Fruit fly (Drosophila melanogaster): Measurements from ENCODE around the gene CG14143.

CG14143 gene

dm6 chr3L:11169299-11170181 lies 34.8 kb downstream of the CG14143 start, which contains the start of the genes wls and Adck5 (continued):
- TF ChIP-seq pb (GFP tag; optimal IDR thresholded peaks at IDR 0.05) (peak; percentile 17), grn (GFP tag; optimal IDR thresholded peaks at IDR 0.05) (no peak), dmrt11E (tag; optimal IDR thresholded peaks at IDR 0.05) (no peak), sima (GFP tag; optimal IDR thresholded peaks at IDR 0.05) (no peak), Eip74EF (GFP tag; optimal IDR thresholded peaks at IDR 0.05) (no peak), CG4404 (GFP tag; IDR thresholded peaks at IDR 0.05) (no peak), Fer3 (tag; optimal IDR thresholded peaks at IDR 0.05) (peak; percentile 62), CG10366 (GFP tag; IDR thresholded peaks at IDR 0.05) (no peak), sens-2 (GFP tag; IDR thresholded peaks at IDR 0.05) (no peak), hbn (GFP tag; IDR thresholded peaks at IDR 0.05; ENCODE audit: partially characterized antibody) (0 out of 2 replicates have a peak, but pooled peaks have one; percentile 27), CG4328 (GFP tag; optimal IDR thresholded peaks at IDR 0.05) (peak; percentile 46), bbx (GFP tag; IDR thresholded peaks at IDR 0.05; ENCODE audit: partially characterized antibody) (0 out of 2 replicates have a peak, but pooled peaks have one; percentile 8), Atf-2 (GFP tag; optimal IDR thresholded peaks at IDR 0.05) (no peak), CG2202 (tag; optimal IDR thresholded peaks at IDR 0.05) (peak; percentile 50), CG16815 (GFP tag; optimal IDR thresholded peaks at IDR 0.05) (no peak), CrebB (tag; optimal IDR thresholded peaks at IDR 0.05) (peak; percentile 73), CG6654 (GFP tag; optimal IDR thresholded peaks at IDR 0.05) (no peak), B-H1 (GFP tag; IDR thresholded peaks at IDR 0.05) (no peak), CG2129 (GFP tag; IDR thresholded peaks at IDR 0.05; ENCODE audit: partially characterized antibody) (no peak), HmgZ (tag; optimal IDR thresholded peaks at IDR 0.05) (peak; percentile 44), eyg (GFP tag; optimal IDR thresholded peaks at IDR 0.05) (peak; percentile 40), CG32767 (GFP tag; IDR thresholded peaks at IDR 0.05) (no peak), CG4854 (GFP tag; optimal IDR thresholded peaks at IDR 0.05) (peak; percentile 35), CG18619 (GFP tag; optimal IDR thresholded peaks at IDR 0.05) (peak; percentile 27), CG3847 (GFP tag; IDR thresholded peaks at IDR 0.05) (no peak), CG14014 (GFP tag; IDR thresholded peaks at IDR 0.05) (peak; percentile 20; the same call in 1 of the 2 replicates), crol (GFP tag; IDR thresholded peaks at IDR 0.05) (no peak), CG14860 (GFP tag; IDR thresholded peaks at IDR 0.05; ENCODE audit: partially characterized antibody) (no peak), CG11247 (GFP tag; IDR thresholded peaks at IDR 0.05) (0 out of 2 replicates have a peak, but pooled peaks have one; percentile 32), Meics (GFP tag; optimal IDR thresholded peaks at IDR 0.05) (peak; percentile 76), Oaz (GFP tag; IDR thresholded peaks at IDR 0.05) (no peak), CG1647 (GFP tag; optimal IDR thresholded peaks at IDR 0.05) (no peak), CG12744 (GFP tag; optimal IDR thresholded peaks at IDR 0.05) (peak; percentile 59), sisA (GFP tag; IDR thresholded peaks at IDR 0.05) (no peak), E2f1 (GFP tag; IDR thresholded peaks at IDR 0.05) (no peak), H15 (GFP tag; IDR thresholded peaks at IDR 0.05) (no peak), toy (GFP tag; IDR thresholded peaks at IDR 0.05) (no peak), CG16863 (GFP tag; optimal IDR thresholded peaks at IDR 0.05) (no peak), exex (tag; optimal IDR thresholded peaks at IDR 0.05) (no peak), chif (GFP tag; optimal IDR thresholded peaks at IDR 0.05) (no peak), dati (GFP tag; IDR thresholded peaks at IDR 0.05) (no peak), Dad (GFP tag; optimal IDR thresholded peaks at IDR 0.05) (peak; percentile 21), Adf1 (GFP tag; IDR thresholded peaks at IDR 0.05) (peak; percentile 11; the same call in 1 of the 2 replicates), fd96Cb (tag; optimal IDR thresholded peaks at IDR 0.05) (no peak), Side (GFP tag; optimal IDR thresholded peaks at IDR 0.05) (peak; percentile 70), Dip3 (GFP tag; optimal IDR thresholded peaks at IDR 0.05) (peak; percentile 12), sens (GFP tag) (peak; percentile 91), lilli (GFP tag; optimal IDR thresholded peaks at IDR 0.05) (peak; percentile 26), NFAT (GFP tag; IDR thresholded peaks at IDR 0.05) (no peak)

All from whole organism, embryonic.